Fruit fly (Drosophila melanogaster) whole organism, embryonic: ENCODE data around the gene Rbm13.

Experiments
- CG10274 ChIP-seq: fragments of 200-800 bp; sonication (Bioruptor generic); optimal IDR thresholded peaks from 3 replicates; lab custom pipeline; 2017; ENCODE audit warnings: missing biosample characterization, mild to moderate bottlenecking, missing genetic modification characterization
- CG10431 ChIP-seq: fragments of 200-800 bp; sonication (Bioruptor generic); optimal IDR thresholded peaks from 3 replicates; lab custom pipeline; 2018; ENCODE audit warnings: missing biosample characterization, mild to moderate bottlenecking, missing genetic modification characterization
- CG10462 ChIP-seq: fragments of 200-800 bp; sonication (Bioruptor generic); optimal IDR thresholded peaks from 2 replicates; lab custom pipeline; 2016; ENCODE audit warnings: missing biosample characterization, missing genetic modification characterization
- CG10543 ChIP-seq: fragments of 200-800 bp; sonication (Bioruptor generic); optimal IDR thresholded peaks from 3 replicates; lab custom pipeline; 2017; ENCODE audit warnings: missing biosample characterization, mild to moderate bottlenecking, missing genetic modification characterization, moderate library complexity
- CG10565 ChIP-seq: fragments of 200-800 bp; sonication (Bioruptor generic); optimal IDR thresholded peaks from 3 replicates; lab custom pipeline; 2016; ENCODE audit warnings: missing biosample characterization, mild to moderate bottlenecking, missing genetic modification characterization
- CG11093 ChIP-seq: fragments of 200-800 bp; sonication (Bioruptor generic); IDR thresholded peaks from 3 replicates; pipeline ENCODE4 v1.3.6; 2022; ENCODE audit warnings: missing biosample characterization, missing genetic modification characterization
- CG11696 ChIP-seq: fragments of 200-800 bp; sonication (Bioruptor generic); IDR thresholded peaks from 2 replicates; pipeline ENCODE4 v1.3.6; 2022; ENCODE audit warnings: missing biosample characterization, missing genetic modification characterization
- CG11723 ChIP-seq: fragments of 200-800 bp; sonication (Bioruptor generic); optimal IDR thresholded peaks from 2 replicates; lab custom pipeline; 2017; ENCODE audit warnings: missing biosample characterization, mild to moderate bottlenecking, missing genetic modification characterization
- CG12744 ChIP-seq: fragments of 200-800 bp; sonication (Bioruptor generic); optimal IDR thresholded peaks from 2 replicates; lab custom pipeline; 2016; ENCODE audit warnings: missing biosample characterization, missing genetic modification characterization
- CG12942 ChIP-seq: fragments of 200-800 bp; sonication (Bioruptor generic); optimal IDR thresholded peaks from 3 replicates; lab custom pipeline; 2016; ENCODE audit warnings: missing biosample characterization, missing genetic modification characterization
- CG13624 ChIP-seq: fragments of 200-800 bp; sonication (Bioruptor generic); optimal IDR thresholded peaks from 2 replicates; lab custom pipeline; 2016; ENCODE audit warnings: missing biosample characterization, missing genetic modification characterization
- CG14860 ChIP-seq: fragments of 200-800 bp; sonication (Bioruptor generic); IDR thresholded peaks from 3 replicates; pipeline ENCODE4 v1.3.6; 2022; ENCODE audit warnings: missing biosample characterization, missing genetic modification characterization; ENCODE audit not compliant: partially characterized antibody
- CG2889 ChIP-seq: fragments of 200-800 bp; sonication (Bioruptor generic); IDR thresholded peaks from 3 replicates; pipeline ENCODE4 v1.3.6; 2022; ENCODE audit warnings: missing biosample characterization, missing genetic modification characterization
- CG31224 ChIP-seq: fragments of 200-800 bp; sonication (Bioruptor generic); IDR thresholded peaks from 2 replicates; pipeline ENCODE4 v1.3.6; 2022; ENCODE audit warnings: missing biosample characterization, missing genetic modification characterization
- CG32767 ChIP-seq: fragments of 200-800 bp; sonication (Bioruptor generic); IDR thresholded peaks from 2 replicates; pipeline ENCODE4 v1.3.6; 2022; ENCODE audit warnings: missing biosample characterization, missing genetic modification characterization
- CG33213 ChIP-seq: fragments of 200-800 bp; sonication (Bioruptor generic); optimal IDR thresholded peaks from 3 replicates; lab custom pipeline; 2016; ENCODE audit warnings: missing biosample characterization, missing genetic modification characterization
- CG34422 ChIP-seq: fragments of 200-800 bp; sonication (Bioruptor generic); IDR thresholded peaks from 3 replicates; pipeline ENCODE4 v1.3.6; 2022; ENCODE audit warnings: missing biosample characterization, missing genetic modification characterization
- CG4360 ChIP-seq: fragments of 200-800 bp; sonication (Bioruptor generic); IDR thresholded peaks from 2 replicates; pipeline ENCODE4 v1.3.6; 2022; ENCODE audit warnings: missing biosample characterization, missing genetic modification characterization
- CG4854 ChIP-seq: fragments of 200-800 bp; sonication (Bioruptor generic); optimal IDR thresholded peaks from 2 replicates; lab custom pipeline; 2016; ENCODE audit warnings: missing biosample characterization, missing genetic modification characterization, inconsistent platforms
- CG5180 ChIP-seq: fragments of 200-800 bp; sonication (Bioruptor generic); optimal IDR thresholded peaks from 3 replicates; lab custom pipeline; 2017; ENCODE audit warnings: missing biosample characterization, missing genetic modification characterization, mild to moderate bottlenecking, moderate library complexity, missing genetic modification reagents
- CG7963 ChIP-seq: fragments of 200-800 bp; sonication (Bioruptor generic); IDR thresholded peaks from 3 replicates; pipeline ENCODE4 v1.3.6; 2022; ENCODE audit warnings: missing biosample characterization, missing genetic modification characterization; ENCODE audit not compliant: partially characterized antibody
- CG7987 ChIP-seq: fragments of 200-800 bp; sonication (Bioruptor generic); optimal IDR thresholded peaks from 2 replicates; lab custom pipeline; 2018; ENCODE audit warnings: missing biosample characterization, mild to moderate bottlenecking, missing genetic modification characterization, moderate library complexity
- CG9437 ChIP-seq: fragments of 200-800 bp; sonication (Bioruptor generic); optimal IDR thresholded peaks from 2 replicates; lab custom pipeline; 2018; ENCODE audit warnings: missing biosample characterization, mild to moderate bottlenecking, missing genetic modification characterization
- CG9797 ChIP-seq: fragments of 200-800 bp; sonication (Bioruptor generic); optimal IDR thresholded peaks from 3 replicates; lab custom pipeline; 2018; ENCODE audit warnings: missing biosample characterization, mild to moderate bottlenecking, missing genetic modification characterization
- Dfd ChIP-seq, 2 experiments: fragments of >200 bp; optimal IDR thresholded peaks; 2 replicates each; lab custom pipeline; 2017; ENCODE audit warnings: missing biosample characterization in 2 of 2, missing genetic modification characterization in 2 of 2
- Drgx ChIP-seq: fragments of 200-800 bp; sonication (Bioruptor generic); IDR thresholded peaks from 2 replicates; pipeline ENCODE4 v1.3.6; 2022; ENCODE audit warnings: missing biosample characterization, missing genetic modification characterization
- Ets97D ChIP-seq: fragments of 200-800 bp; sonication (Bioruptor generic); optimal IDR thresholded peaks from 3 replicates; lab custom pipeline; 2016; ENCODE audit warnings: missing biosample characterization, missing genetic modification characterization
- Hey ChIP-seq: fragments of 200-800 bp; sonication (Bioruptor generic); optimal IDR thresholded peaks from 3 replicates; lab custom pipeline; 2018; ENCODE audit warnings: missing biosample characterization, mild to moderate bottlenecking, missing genetic modification characterization
- Hmr ChIP-seq: fragments of 200-800 bp; sonication (Bioruptor generic); optimal IDR thresholded peaks from 3 replicates; lab custom pipeline; 2017; ENCODE audit warnings: mild to moderate bottlenecking, missing biosample characterization, missing genetic modification reagents, missing genetic modification characterization
- Hr3 ChIP-seq: fragments of 200-800 bp; sonication (Bioruptor generic); optimal IDR thresholded peaks from 3 replicates; lab custom pipeline; 2016; ENCODE audit warnings: missing biosample characterization, missing genetic modification characterization
- Hr78 ChIP-seq, 2 experiments: fragments of 200-800 bp in 1 of 2; fragments of >200 bp in 1 of 2; sonication (Bioruptor generic) in 1 of 2; optimal IDR thresholded peaks; 2 replicates each; lab custom pipeline; 2017 to 2019; ENCODE audit warnings: missing biosample characterization in 2 of 2, missing genetic modification characterization in 2 of 2, mild to moderate bottlenecking in 1 of 2, moderate library complexity in 1 of 2
- Sox100B ChIP-seq: fragments of 200-800 bp; sonication (Bioruptor generic); optimal IDR thresholded peaks from 3 replicates; lab custom pipeline; 2018; ENCODE audit warnings: missing biosample characterization, mild to moderate bottlenecking, missing genetic modification characterization
- TFAM ChIP-seq: fragments of 200-800 bp; sonication (Bioruptor generic); optimal IDR thresholded peaks from 2 replicates; lab custom pipeline; 2017; ENCODE audit warnings: missing biosample characterization, missing genetic modification characterization, inconsistent platforms
- Vsx1 ChIP-seq: fragments of 200-800 bp; sonication (Bioruptor generic); optimal IDR thresholded peaks from 2 replicates; lab custom pipeline; 2017; ENCODE audit warnings: missing biosample characterization, mild to moderate bottlenecking, missing genetic modification characterization, missing genetic modification reagents
- chinmo ChIP-seq: fragments of 200-800 bp; sonication (Bioruptor generic); IDR thresholded peaks from 4 replicates; pipeline ENCODE4 v1.3.6; 2022; ENCODE audit warnings: missing biosample characterization, missing genetic modification characterization; ENCODE audit not compliant: partially characterized antibody
- croc ChIP-seq: fragments of 200-800 bp; sonication (Bioruptor generic); conservative IDR thresholded peaks from 3 replicates; pipeline ENCODE4 v1.3.6; 2022; ENCODE audit warnings: missing biosample characterization, missing genetic modification characterization
- dmrt99B ChIP-seq: fragments of 200-800 bp; sonication (Bioruptor generic); optimal IDR thresholded peaks from 2 replicates; lab custom pipeline; 2018; ENCODE audit warnings: missing biosample characterization, mild to moderate bottlenecking, missing genetic modification characterization, moderate library complexity
- fd64A ChIP-seq: fragments of 200-800 bp; sonication (Bioruptor generic); optimal IDR thresholded peaks from 3 replicates; lab custom pipeline; 2018; ENCODE audit warnings: missing biosample characterization, mild to moderate bottlenecking, missing genetic modification characterization
- grn ChIP-seq: fragments of 200-800 bp; sonication (Bioruptor generic); optimal IDR thresholded peaks from 3 replicates; lab custom pipeline; 2017; ENCODE audit warnings: missing biosample characterization, missing genetic modification characterization
- kni ChIP-seq: fragments of 200-800 bp; sonication (Bioruptor generic); optimal IDR thresholded peaks from 3 replicates; lab custom pipeline; 2017; ENCODE audit warnings: mild to moderate bottlenecking, missing biosample characterization, missing genetic modification reagents, missing genetic modification characterization
- lbe ChIP-seq: fragments of 200-800 bp; sonication (Bioruptor generic); optimal IDR thresholded peaks from 2 replicates; lab custom pipeline; 2016; ENCODE audit warnings: missing biosample characterization, mild to moderate bottlenecking, missing genetic modification characterization
- onecut ChIP-seq: fragments of 200-800 bp; sonication (Bioruptor generic); IDR thresholded peaks from 2 replicates; pipeline ENCODE4 v1.3.6; 2022; ENCODE audit warnings: missing biosample characterization, missing genetic modification characterization
- sim ChIP-seq: fragments of 200-800 bp; sonication (Bioruptor generic); IDR thresholded peaks from 2 replicates; pipeline ENCODE4 v1.3.6; 2022; ENCODE audit warnings: missing biosample characterization, missing genetic modification characterization
- sqz ChIP-seq: fragments of 200-800 bp; sonication (Bioruptor generic); optimal IDR thresholded peaks from 3 replicates; lab custom pipeline; 2018; ENCODE audit warnings: missing biosample characterization, mild to moderate bottlenecking, missing genetic modification characterization
- tap ChIP-seq: fragments of 200-800 bp; optimal IDR thresholded peaks from 3 replicates; lab custom pipeline; 2019; ENCODE audit warnings: missing biosample characterization, mild to moderate bottlenecking, missing genetic modification characterization, moderate library complexity
- wor ChIP-seq: fragments of 200-800 bp; sonication (Bioruptor generic); IDR thresholded peaks from 2 replicates; pipeline ENCODE4 v1.3.6; 2022; ENCODE audit warnings: missing biosample characterization, missing genetic modification characterization
- zen2 ChIP-seq: fragments of 200-800 bp; sonication (Bioruptor generic); IDR thresholded peaks from 3 replicates; pipeline ENCODE4 v1.3.6; 2022; ENCODE audit warnings: missing biosample characterization, missing genetic modification characterization; ENCODE audit not compliant: partially characterized antibody

Rbm13 gene

DNA sequence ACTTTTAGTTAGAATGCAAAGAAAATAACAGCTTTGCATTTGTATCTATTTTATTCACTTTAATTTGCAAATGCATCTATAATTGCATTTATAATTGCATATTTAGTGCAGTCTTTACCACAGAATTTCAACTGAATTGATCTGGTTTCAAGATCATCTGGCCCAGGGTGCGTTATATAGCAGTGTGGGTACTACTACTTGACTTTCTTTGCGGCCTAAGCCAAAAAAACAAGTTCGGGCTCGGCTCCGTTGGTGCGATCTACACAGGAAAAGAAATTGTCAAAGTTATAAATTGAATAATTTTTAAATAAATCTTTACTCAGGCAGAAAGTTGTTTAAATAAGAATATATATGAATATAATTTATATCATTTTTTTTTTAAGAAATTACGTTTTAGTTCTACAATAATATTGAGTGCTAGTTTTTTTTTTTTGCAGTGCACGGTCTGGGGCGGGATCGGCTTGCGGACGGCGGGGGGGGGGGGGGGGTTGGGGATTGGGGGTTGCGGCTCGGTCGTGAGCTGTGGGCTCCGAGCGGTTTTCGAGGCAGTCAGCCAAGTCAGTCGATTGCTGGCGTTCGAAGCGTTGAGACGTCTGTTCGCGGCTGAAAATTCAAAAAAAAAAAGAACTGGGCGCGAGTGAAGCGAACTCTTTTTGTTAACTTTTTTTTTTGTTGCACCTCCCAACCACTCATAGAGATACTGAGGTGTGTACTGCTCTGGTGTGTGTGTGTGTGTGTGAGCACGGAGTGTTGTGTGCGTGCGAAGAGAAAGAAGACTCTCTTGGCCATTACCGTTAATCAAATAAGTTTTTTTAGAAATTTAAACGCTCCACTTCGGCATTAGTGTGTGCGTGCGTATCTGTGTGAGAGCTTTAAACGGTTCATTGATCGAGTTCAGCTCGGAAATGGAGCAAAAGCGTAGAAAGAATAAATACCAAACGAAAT is 37.7 kb upstream of the Rbm13 start (continued):
- TF ChIP-seq kni (GFP tag; lab: Kevin White, UChicago) (peak; percentile 59), tap (tag; lab: Kevin White, UChicago) (peak; percentile 65), CG31224 (GFP tag; lab: Robert Waterston, UW) (peak; percentile 77), fd64A (GFP tag; lab: Kevin White, UChicago) (peak; percentile 40), CG9437 (GFP tag; lab: Kevin White, UChicago) (peak; percentile 61), CG4360 (GFP tag; lab: Robert Waterston, UW) (0 out of 2 replicates have a peak, but pooled peaks have one; percentile 9), onecut (peak; percentile 76), CG11696 (peak; percentile 63), Dfd (GFP tag; optimal IDR thresholded peaks at IDR 0.05; lab: Kevin White, UChicago) (no peak), chinmo (peak; percentile 80; the same call in 1 of the 4 replicates), CG10431 (peak; percentile 63), CG10543 (GFP tag; lab: Kevin White, UChicago) (peak; percentile 89), Hmr (peak; percentile 81), CG2889 (GFP tag; lab: Robert Waterston, UW) (no peak; the same call in 1 of the 3 replicates), Sox100B (GFP tag; lab: Kevin White, UChicago) (peak; percentile 80), Hey (tag; lab: Kevin White, UChicago) (no peak), CG4854 (GFP tag; lab: Kevin White, UChicago) (no peak), CG9797 (GFP tag; lab: Kevin White, UChicago) (peak; percentile 3), grn (GFP tag; lab: Kevin White, UChicago) (peak; percentile 68), Hr78 (GFP tag; optimal IDR thresholded peaks at IDR 0.05; lab: Kevin White, UChicago) (peak in 1 of 2 experiments; percentile 52), CG14860 (peak; percentile 47; the same call in 1 of the 3 replicates), Hr3 (GFP tag; lab: Kevin White, UChicago) (peak; percentile 71), CG11093 (no peak; the same call in none of the 3 replicates), CG13624 (no peak), Drgx (GFP tag; lab: Robert Waterston, UW) (peak; percentile 89), CG12942 (GFP tag; lab: Kevin White, UChicago) (peak; percentile 16), CG11723 (peak; percentile 66), CG7963 (GFP tag; lab: Robert Waterston, UW) (no peak), zen2 (GFP tag; lab: Robert Waterston, UW) (no peak), TFAM (GFP tag; lab: Kevin White, UChicago) (no peak), CG10274 (GFP tag; lab: Kevin White, UChicago) (peak; percentile 39), dmrt99B (tag; lab: Kevin White, UChicago) (peak; percentile 92), CG12744 (GFP tag; lab: Kevin White, UChicago) (no peak), CG5180 (GFP tag; lab: Kevin White, UChicago) (peak; percentile 76), Vsx1 (GFP tag; lab: Kevin White, UChicago) (peak; percentile 59), CG10462 (GFP tag; lab: Kevin White, UChicago) (peak; percentile 14), CG7987 (GFP tag; lab: Kevin White, UChicago) (peak; percentile 57), lbe (peak; percentile 21), sqz (GFP tag; lab: Kevin White, UChicago) (peak; percentile 95), CG10565 (GFP tag; lab: Kevin White, UChicago) (no peak), CG34422 (GFP tag; lab: Robert Waterston, UW) (peak; percentile 81; the same call in 2 of the 3 replicates), sim (GFP tag; lab: Robert Waterston, UW) (peak; percentile 57; the same call in 1 of the 2 replicates), croc (peak; percentile 67; the same call in 2 of the 3 replicates), wor (GFP tag; lab: Robert Waterston, UW) (peak; percentile 50), CG33213 (GFP tag; lab: Kevin White, UChicago) (no peak), Ets97D (GFP tag; lab: Kevin White, UChicago) (no peak), CG32767 (GFP tag; lab: Robert Waterston, UW) (peak; percentile 74)
